Worm (Caenorhabditis elegans): ENCODE results near the gene Y75B7B.2.

Gene Y75B7B.2

DNA sequence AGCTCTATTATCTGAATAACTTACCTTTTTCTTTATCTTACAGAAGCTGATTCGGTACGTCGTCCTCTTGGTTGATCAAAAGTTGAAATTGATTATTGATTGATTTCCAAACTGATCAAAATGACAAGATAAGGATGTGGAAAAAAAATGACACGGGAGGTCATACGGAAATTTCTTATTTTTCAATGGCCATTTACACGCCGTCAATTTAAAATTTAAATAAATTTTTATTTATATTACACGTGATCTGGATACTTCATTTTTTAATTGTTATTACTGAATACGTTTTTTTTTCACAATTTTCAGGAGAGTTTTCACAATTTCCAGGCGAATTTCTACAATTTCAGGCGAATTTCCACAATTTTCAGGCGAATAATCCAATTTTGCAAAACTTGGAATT is at the start of gene Y75B7B.2:
Y75B7B.2 (minus strand) TSS at position 101 of the 400 bp plus-strand sequence.
- TF ChIP-seq attf-6 (GFP tag; IDR thresholded peaks at IDR 0.05) (no peak), nhr-27 (tag; optimal IDR thresholded peaks at IDR 0.05) (no peak), hlh-12 (tag; optimal IDR thresholded peaks at IDR 0.05) (no peak), lin-54 (GFP tag; optimal IDR thresholded peaks at IDR 0.05) (no peak), lir-1 (GFP tag; conservative IDR thresholded peaks at IDR 0.05) (no peak), madf-8 (GFP tag; conservative IDR thresholded peaks at IDR 0.05) (no peak), mcd-1 (GFP tag; IDR thresholded peaks at IDR 0.05) (no peak), nhr-120 (GFP tag; IDR thresholded peaks at IDR 0.05) (no peak), lsy-27 (tag; optimal IDR thresholded peaks at IDR 0.05; ENCODE audit: borderline replicate concordance, insufficient read depth) (no peak), dox-1 (GFP tag; IDR thresholded peaks at IDR 0.05) (no peak), madf-6 (GFP tag; IDR thresholded peaks at IDR 0.05) (no peak), F10E7.11 (tag; optimal IDR thresholded peaks at IDR 0.05) (no peak), ceh-58 (GFP tag; IDR thresholded peaks at IDR 0.05) (no peak)

DNA sequence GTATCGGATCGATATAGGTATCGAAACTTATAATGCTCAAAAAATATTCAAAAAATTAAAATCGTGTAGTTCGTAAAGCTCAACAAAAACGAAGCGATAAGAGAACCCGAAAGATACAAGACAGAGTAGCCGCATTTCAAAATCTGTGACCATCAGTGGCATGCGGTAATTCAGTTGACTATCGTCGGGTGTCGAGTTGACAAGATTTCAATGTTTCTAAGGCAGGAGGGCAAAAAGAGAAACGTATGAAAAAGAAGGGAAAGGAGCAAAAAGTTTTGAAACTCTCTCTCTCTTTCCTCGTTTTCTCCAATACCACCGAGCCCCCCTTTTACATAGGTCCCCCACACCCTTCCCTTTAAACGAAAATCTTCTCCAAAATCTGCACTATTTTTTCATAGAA is 46.0 kb upstream of the Y75B7B.2 start:
- no peak for TF ChIP-seq snpc-4 (GFP tag; optimal IDR thresholded peaks at IDR 0.05)
- no peak for TF ChIP-seq snpc-4 (tag; optimal IDR thresholded peaks at IDR 0.05)
- no peak for TF ChIP-seq egl-18 (GFP tag; IDR thresholded peaks at IDR 0.05)
- no peak for TF ChIP-seq nfya-1 (tag; optimal IDR thresholded peaks at IDR 0.05; ENCODE audit: borderline replicate concordance, insufficient read depth)
- no peak for TF ChIP-seq lsl-1 (GFP tag; optimal IDR thresholded peaks at IDR 0.05)
- TF ChIP-seq akir-1 (GFP tag; optimal IDR thresholded peaks at IDR 0.05) = no peak
- TF ChIP-seq B0261.1 (tag; optimal IDR thresholded peaks at IDR 0.05) = no peak
- TF ChIP-seq ZK185.1 (tag; optimal IDR thresholded peaks at IDR 0.05; ENCODE audit: poor library complexity, severe bottlenecking) = no peak
- TF ChIP-seq bed-1 (GFP tag; IDR thresholded peaks at IDR 0.05) = no peak
- no peak for TF ChIP-seq aptf-3 (GFP tag; IDR thresholded peaks at IDR 0.05)
- TF ChIP-seq ccch-3 (GFP tag; optimal IDR thresholded peaks at IDR 0.05) = no peak

DNA sequence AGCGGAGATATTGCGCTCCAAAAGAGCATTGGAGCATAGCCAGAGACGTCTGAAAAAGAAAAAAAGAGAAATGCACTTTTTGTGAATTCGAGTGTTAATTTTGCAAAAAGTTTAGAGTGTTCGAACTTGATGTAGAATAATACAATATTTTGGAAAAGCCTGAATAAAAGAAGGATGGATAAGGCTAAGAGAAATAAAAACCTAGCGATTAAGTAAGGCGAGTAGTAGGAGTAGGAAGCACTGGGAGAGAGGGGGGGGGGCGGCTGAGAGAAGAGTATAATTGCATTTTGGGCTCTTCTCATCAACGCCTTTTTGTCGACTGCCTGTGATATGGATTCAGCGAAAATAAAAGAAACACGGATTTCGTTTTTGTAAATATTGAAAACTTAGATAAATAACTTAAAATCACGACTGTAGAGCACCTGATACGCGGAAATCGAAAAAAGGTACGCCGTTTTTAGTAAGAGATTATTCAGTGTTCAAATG is 42.1 kb upstream of the Y75B7B.2 start, which contains the start of gene F16B3.3:
F16B3.3 (minus strand) TSS at position 51 of the 486 bp plus-strand sequence.
- TF ChIP-seq ztf-26 (tag; optimal IDR thresholded peaks at IDR 0.05) (no peak), die-1 (tag; optimal IDR thresholded peaks at IDR 0.05) (no peak), bed-2 (GFP tag; IDR thresholded peaks at IDR 0.05) (no peak), ekl-4 (GFP tag; IDR thresholded peaks at IDR 0.05) (no peak), ztf-3 (GFP tag; optimal IDR thresholded peaks at IDR 0.05) (no peak), ceh-79 (tag; optimal IDR thresholded peaks at IDR 0.05) (no peak), ama-1 (optimal IDR thresholded peaks at IDR 0.05) (no peak), ama-1 (GFP tag; optimal IDR thresholded peaks at IDR 0.05) (no peak), akir-1 (GFP tag; optimal IDR thresholded peaks at IDR 0.05) (no peak), aptf-2 (GFP tag; conservative IDR thresholded peaks at IDR 0.05) (no peak), mxl-1 (tag; optimal IDR thresholded peaks at IDR 0.05) (no peak), madf-8 (GFP tag; conservative IDR thresholded peaks at IDR 0.05) (no peak), mes-4 (tag; optimal IDR thresholded peaks at IDR 0.05) (no peak), lag-1 (GFP tag; IDR thresholded peaks at IDR 0.05) (no peak), D2030.7 (GFP tag; IDR thresholded peaks at IDR 0.05) (no peak), dpl-1 (GFP tag; optimal IDR thresholded peaks at IDR 0.05) (no peak)
